Fruit fly (Drosophila melanogaster): ENCODE measurements around the gene bcd.

The bcd gene

DNA sequence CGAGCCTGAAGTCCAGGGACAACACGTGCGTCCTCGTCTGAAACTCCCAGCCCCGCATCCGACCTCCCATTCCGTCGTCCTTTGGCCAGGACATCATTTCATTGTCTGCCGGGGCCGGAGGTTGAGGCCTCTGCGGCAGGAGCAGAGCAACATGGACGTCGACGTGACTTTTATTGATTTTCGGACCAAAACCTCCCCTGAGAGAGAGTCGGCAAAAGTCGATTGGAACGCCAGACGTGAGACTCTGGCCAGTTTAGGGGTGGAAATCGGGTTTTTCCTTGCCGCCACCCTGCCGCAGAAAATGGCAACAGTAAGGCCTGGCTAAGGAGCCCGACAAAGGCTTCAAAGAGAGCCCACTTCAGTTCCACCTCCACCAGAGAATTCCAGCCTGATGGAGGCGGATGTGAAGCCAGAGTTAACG is 6.9 kb upstream of the bcd start (continued):
- no peak for TF ChIP-seq CG4282 (GFP tag; optimal IDR thresholded peaks at IDR 0.05)
- no peak for TF ChIP-seq dpn (GFP tag; optimal IDR thresholded peaks at IDR 0.05)
- TF ChIP-seq her (GFP tag; optimal IDR thresholded peaks at IDR 0.05) = no peak
- TF ChIP-seq CG3847 (GFP tag; IDR thresholded peaks at IDR 0.05) = no peak
- no peak for TF ChIP-seq CG9797 (GFP tag; optimal IDR thresholded peaks at IDR 0.05)
- no peak for TF ChIP-seq Mrtf (GFP tag; IDR thresholded peaks at IDR 0.05)
- no peak for TF ChIP-seq CG32767 (GFP tag; IDR thresholded peaks at IDR 0.05)
- no peak for TF ChIP-seq CG1529 (GFP tag; optimal IDR thresholded peaks at IDR 0.05)
- no peak for TF ChIP-seq CG11085 (GFP tag; IDR thresholded peaks at IDR 0.05)
- no peak for TF ChIP-seq CG2889 (GFP tag; IDR thresholded peaks at IDR 0.05)
- TF ChIP-seq CG12942 (GFP tag; optimal IDR thresholded peaks at IDR 0.05) = no peak
- no peak for TF ChIP-seq chif (GFP tag; optimal IDR thresholded peaks at IDR 0.05)
- no peak for TF ChIP-seq CG12391 (tag; optimal IDR thresholded peaks at IDR 0.05)
- TF ChIP-seq psq (GFP tag; optimal IDR thresholded peaks at IDR 0.05) = no peak
- TF ChIP-seq fd96Cb (tag; optimal IDR thresholded peaks at IDR 0.05) = no peak
- no peak for TF ChIP-seq CG2678 (tag; optimal IDR thresholded peaks at IDR 0.05)
- TF ChIP-seq dati (GFP tag; IDR thresholded peaks at IDR 0.05) = no peak
- no peak for TF ChIP-seq CG31441 (GFP tag; IDR thresholded peaks at IDR 0.05)
- no peak for TF ChIP-seq usp (GFP tag; optimal IDR thresholded peaks at IDR 0.05)
- TF ChIP-seq YL-1 (GFP tag; optimal IDR thresholded peaks at IDR 0.05) = no peak
- TF ChIP-seq kni (GFP tag; optimal IDR thresholded peaks at IDR 0.05) = peak; percentile 15
- TF ChIP-seq CG8924 (tag; optimal IDR thresholded peaks at IDR 0.05) = no peak
- peak; percentile 52 for TF ChIP-seq sens (GFP tag)
- no peak for TF ChIP-seq maf-S (GFP tag; optimal IDR thresholded peaks at IDR 0.05)
- TF ChIP-seq Awh (GFP tag; IDR thresholded peaks at IDR 0.05) = no peak
- peak; percentile 41 for TF ChIP-seq CG13894 (tag; optimal IDR thresholded peaks at IDR 0.05)
- TF ChIP-seq CG11723 (GFP tag; optimal IDR thresholded peaks at IDR 0.05) = no peak
- TF ChIP-seq CG9817 (tag; optimal IDR thresholded peaks at IDR 0.05) = no peak
- no peak for TF ChIP-seq D (optimal IDR thresholded peaks at IDR 0.05)
- TF ChIP-seq D (GFP tag; optimal IDR thresholded peaks at IDR 0.05) = no peak
- no peak for TF ChIP-seq Hand (GFP tag; optimal IDR thresholded peaks at IDR 0.05)
- 0 out of 2 replicates have a peak, but pooled peaks have one; percentile 28 for TF ChIP-seq bbx (GFP tag; IDR thresholded peaks at IDR 0.05; ENCODE audit: partially characterized antibody)
- TF ChIP-seq kay (GFP tag; optimal IDR thresholded peaks at IDR 0.05) = no peak
- no peak for TF ChIP-seq CG4404 (GFP tag; IDR thresholded peaks at IDR 0.05)
- no peak for TF ChIP-seq vvl (GFP tag; IDR thresholded peaks at IDR 0.05)
- TF ChIP-seq abd-A (tag; optimal IDR thresholded peaks at IDR 0.05) = peak; percentile 98
- TF ChIP-seq Oli (tag; optimal IDR thresholded peaks at IDR 0.05) = no peak
- TF ChIP-seq zen2 (GFP tag; IDR thresholded peaks at IDR 0.05; ENCODE audit: partially characterized antibody) = no peak
- no peak for TF ChIP-seq CG10654 (GFP tag; optimal IDR thresholded peaks at IDR 0.05)
- TF ChIP-seq bab2 (GFP tag; optimal IDR thresholded peaks at IDR 0.05) = no peak
- no peak for TF ChIP-seq Xrp1 (GFP tag; IDR thresholded peaks at IDR 0.05)
- TF ChIP-seq al (GFP tag; IDR thresholded peaks at IDR 0.05) = no peak
- TF ChIP-seq ase (GFP tag; IDR thresholded peaks at IDR 0.05) = no peak
- TF ChIP-seq CG6175 (GFP tag; IDR thresholded peaks at IDR 0.05) = no peak
- TF ChIP-seq CrebB (tag; optimal IDR thresholded peaks at IDR 0.05) = no peak
- TF ChIP-seq Hey (tag; optimal IDR thresholded peaks at IDR 0.05) = peak; percentile 71
- TF ChIP-seq HmgD (GFP tag; optimal IDR thresholded peaks at IDR 0.05) = no peak
- no peak for TF ChIP-seq gce (GFP tag; IDR thresholded peaks at IDR 0.05)
- TF ChIP-seq grn (GFP tag; optimal IDR thresholded peaks at IDR 0.05) = no peak
- TF ChIP-seq tna (GFP tag; IDR thresholded peaks at IDR 0.05; ENCODE audit: partially characterized antibody) = no peak
- TF ChIP-seq D19B (GFP tag; optimal IDR thresholded peaks at IDR 0.05) = no peak
- no peak for TF ChIP-seq CG10321 (GFP tag; IDR thresholded peaks at IDR 0.05)
- no peak for TF ChIP-seq vnd (GFP tag; IDR thresholded peaks at IDR 0.05; ENCODE audit: partially characterized antibody)

All from whole organism, embryonic.